Worm (Caenorhabditis elegans) whole organism, young adult: ENCODE data around the gene T14B4.5.
A peak's percentile ranks its signal among the peaks of the same experiment; 100 is the strongest.

Experiments used
- B0019.2 ChIP-seq: fragments of 200-800 bp; sonication (Bioruptor generic); conservative IDR thresholded peaks from 2 replicates; pipeline ENCODE4 v1.3.6; 2022; ENCODE audit warnings: missing genetic modification reagents, missing genetic modification characterization, missing compliant biosample characterization
- B0336.3 ChIP-seq: fragments of 200-800 bp; sonication (Bioruptor generic); IDR thresholded peaks from 2 replicates; pipeline ENCODE4 v1.3.6; 2022; ENCODE audit warnings: missing genetic modification characterization, missing compliant biosample characterization
- C17E4.6 ChIP-seq: fragments of 200-800 bp; sonication (Bioruptor generic); IDR thresholded peaks from 2 replicates; pipeline ENCODE4 v1.3.6; 2022; ENCODE audit warnings: missing genetic modification reagents, missing genetic modification characterization, missing compliant biosample characterization
- F22D6.2 ChIP-seq: sonication (generic microtip); optimal IDR thresholded peaks from 2 replicates; lab custom pipeline; 2016; ENCODE audit warnings: mild to moderate bottlenecking, missing genetic modification characterization, missing compliant biosample characterization
- F37B4.10 ChIP-seq: fragments of 200-800 bp; sonication (Bioruptor generic); IDR thresholded peaks from 2 replicates; pipeline ENCODE4 v1.3.6; 2022; ENCODE audit warnings: missing genetic modification characterization, missing compliant biosample characterization
- F39B2.1 ChIP-seq: fragments of 200-800 bp; sonication (Bioruptor generic); IDR thresholded peaks from 2 replicates; pipeline ENCODE4 v1.3.6; 2022; ENCODE audit warnings: missing genetic modification reagents, missing genetic modification characterization, missing compliant biosample characterization
- F49E8.2 ChIP-seq: sonication (generic microtip); optimal IDR thresholded peaks from 3 replicates; lab custom pipeline; 2017; ENCODE audit warnings: missing genetic modification characterization, mild to moderate bottlenecking, missing compliant biosample characterization, antibody characterized with exemption, moderate library complexity; ENCODE audit not compliant: insufficient read depth
- F52B5.7 ChIP-seq: sonication (generic microtip); optimal IDR thresholded peaks from 2 replicates; lab custom pipeline; 2016; ENCODE audit warnings: mild to moderate bottlenecking, missing genetic modification characterization, missing compliant biosample characterization
- F57A8.1 ChIP-seq: fragments of 200-800 bp; sonication (Bioruptor generic); optimal IDR thresholded peaks from 2 replicates; lab custom pipeline; 2018; ENCODE audit warnings: mild to moderate bottlenecking, missing genetic modification characterization, moderate library complexity, missing compliant biosample characterization
- F57C9.4 ChIP-seq: sonication (generic microtip); optimal IDR thresholded peaks from 2 replicates; lab custom pipeline; 2017; ENCODE audit warnings: mild to moderate bottlenecking, missing genetic modification characterization, missing compliant biosample characterization
- K11D2.4 ChIP-seq: fragments of 200-800 bp; sonication (Bioruptor generic); IDR thresholded peaks from 2 replicates; pipeline ENCODE4 v1.3.6; 2022; ENCODE audit warnings: missing genetic modification reagents, missing genetic modification characterization, missing compliant biosample characterization
- T26A5.8 ChIP-seq: sonication (generic microtip); optimal IDR thresholded peaks from 2 replicates; lab custom pipeline; 2016; ENCODE audit warnings: missing genetic modification characterization, missing compliant biosample characterization
- Y53G8AR.9 ChIP-seq: fragments of 200-800 bp; sonication (Bioruptor generic); conservative IDR thresholded peaks from 2 replicates; pipeline ENCODE4 v1.3.6; 2022; ENCODE audit warnings: missing genetic modification reagents, missing genetic modification characterization, missing compliant biosample characterization
- Y56A3A.18 ChIP-seq: fragments of 200-800 bp; sonication (Bioruptor generic); IDR thresholded peaks from 2 replicates; pipeline ENCODE4 v1.3.6; 2022; ENCODE audit warnings: missing genetic modification reagents, missing genetic modification characterization, missing compliant biosample characterization
- Y67H2A.10 ChIP-seq: fragments of 200-800 bp; sonication (Bioruptor generic); conservative IDR thresholded peaks from 2 replicates; pipeline ENCODE4 v1.3.6; 2022; ENCODE audit warnings: missing genetic modification reagents, missing genetic modification characterization, missing compliant biosample characterization
- Y95B8A.8 ChIP-seq: fragments of 200-800 bp; sonication (Bioruptor generic); IDR thresholded peaks from 2 replicates; pipeline ENCODE4 v1.3.6; 2022; ENCODE audit warnings: missing genetic modification reagents, missing genetic modification characterization, missing compliant biosample characterization
- atf-7 ChIP-seq: sonication (generic microtip); optimal IDR thresholded peaks from 2 replicates; lab custom pipeline; 2017; ENCODE audit warnings: mild to moderate bottlenecking, missing genetic modification characterization, missing compliant biosample characterization
- attf-3 ChIP-seq: fragments of 200-800 bp; sonication (Bioruptor generic); conservative IDR thresholded peaks from 2 replicates; pipeline ENCODE4 v1.3.6; 2022; ENCODE audit warnings: missing genetic modification reagents, missing genetic modification characterization, missing compliant biosample characterization
- attf-5 ChIP-seq: fragments of 200-800 bp; sonication (Bioruptor generic); optimal IDR thresholded peaks from 2 replicates; lab custom pipeline; 2018; ENCODE audit warnings: mild to moderate bottlenecking, missing genetic modification characterization, missing compliant biosample characterization
- attf-6 ChIP-seq: fragments of 200-800 bp; sonication (Bioruptor generic); IDR thresholded peaks from 2 replicates; pipeline ENCODE4 v1.3.6; 2022; ENCODE audit warnings: missing genetic modification reagents, missing genetic modification characterization, missing compliant biosample characterization
- bed-1 ChIP-seq: fragments of 200-800 bp; sonication (Bioruptor generic); IDR thresholded peaks from 2 replicates; pipeline ENCODE4 v1.3.6; 2022; ENCODE audit warnings: missing genetic modification reagents, missing genetic modification characterization, missing compliant biosample characterization
- ceh-27 ChIP-seq: fragments of 200-800 bp; sonication (Bioruptor generic); optimal IDR thresholded peaks from 2 replicates; lab custom pipeline; 2018; ENCODE audit warnings: mild to moderate bottlenecking, missing genetic modification characterization, moderate library complexity, missing compliant biosample characterization
- ceh-91 ChIP-seq: fragments of 200-800 bp; sonication (Bioruptor generic); IDR thresholded peaks from 2 replicates; pipeline ENCODE4 v1.3.6; 2022; ENCODE audit warnings: missing genetic modification reagents, missing genetic modification characterization, missing compliant biosample characterization
- die-1 ChIP-seq: sonication (generic microtip); optimal IDR thresholded peaks from 2 replicates; lab custom pipeline; 2016; ENCODE audit warnings: missing genotype, mild to moderate bottlenecking, missing genetic modification characterization, missing compliant biosample characterization
- dox-1 ChIP-seq: fragments of 200-800 bp; sonication (Bioruptor generic); IDR thresholded peaks from 2 replicates; pipeline ENCODE4 v1.3.6; 2022; ENCODE audit warnings: missing genetic modification reagents, missing genetic modification characterization, missing compliant biosample characterization
- egrh-3 ChIP-seq: fragments of 200-800 bp; sonication (Bioruptor generic); IDR thresholded peaks from 2 replicates; pipeline ENCODE4 v1.3.6; 2022; ENCODE audit warnings: missing genetic modification reagents, missing genetic modification characterization, missing compliant biosample characterization
- fkh-3 ChIP-seq: sonication (generic microtip); optimal IDR thresholded peaks from 2 replicates; lab custom pipeline; 2016; ENCODE audit warnings: mild to moderate bottlenecking, missing genetic modification characterization, missing compliant biosample characterization
- gei-17 ChIP-seq: fragments of 200-800 bp; sonication (Bioruptor generic); optimal IDR thresholded peaks from 2 replicates; lab custom pipeline; 2018; ENCODE audit warnings: mild to moderate bottlenecking, missing genetic modification characterization, missing compliant biosample characterization
- hmg-20 ChIP-seq: fragments of 200-800 bp; sonication (Bioruptor generic); IDR thresholded peaks from 2 replicates; pipeline ENCODE4 v1.3.6; 2022; ENCODE audit warnings: missing genetic modification reagents, missing genetic modification characterization, missing compliant biosample characterization
- hsf-1 ChIP-seq: fragments of 200-800 bp; sonication (Bioruptor generic); IDR thresholded peaks from 2 replicates; pipeline ENCODE4 v1.3.6; 2022; ENCODE audit warnings: missing genetic modification reagents, missing genetic modification characterization, missing compliant biosample characterization
- lag-1 ChIP-seq: fragments of 200-800 bp; sonication (Bioruptor generic); IDR thresholded peaks from 2 replicates; pipeline ENCODE4 v1.3.6; 2022; ENCODE audit warnings: missing genetic modification reagents, missing genetic modification characterization, missing compliant biosample characterization
- let-607 ChIP-seq, 2 experiments: fragments of 200-800 bp in 1 of 2; sonication (Bioruptor generic) in 1 of 2; sonication (generic microtip) in 1 of 2; optimal IDR thresholded peaks; 2 replicates each; lab custom pipeline; 2016 to 2018; ENCODE audit warnings: mild to moderate bottlenecking in 2 of 2, missing compliant biosample characterization in 2 of 2, missing genetic modification characterization in 2 of 2, moderate library complexity in 2 of 2, missing genotype in 1 of 2
- lsl-1 ChIP-seq: fragments of 200-800 bp; sonication (Bioruptor generic); optimal IDR thresholded peaks from 2 replicates; lab custom pipeline; 2018; ENCODE audit warnings: mild to moderate bottlenecking, missing genetic modification characterization, moderate library complexity, missing compliant biosample characterization
- mxl-1 ChIP-seq: sonication (generic microtip); optimal IDR thresholded peaks from 2 replicates; lab custom pipeline; 2016; ENCODE audit warnings: missing genetic modification characterization, missing compliant biosample characterization
- nfya-2 ChIP-seq: fragments of 200-800 bp; sonication (Bioruptor generic); IDR thresholded peaks from 2 replicates; pipeline ENCODE4 v1.3.6; 2022; ENCODE audit warnings: missing genetic modification reagents, missing genetic modification characterization, missing compliant biosample characterization
- nfyb-1 ChIP-seq: fragments of 200-800 bp; sonication (Bioruptor generic); IDR thresholded peaks from 2 replicates; pipeline ENCODE4 v1.3.6; 2022; ENCODE audit warnings: missing genetic modification reagents, missing genetic modification characterization, missing compliant biosample characterization
- nhr-27 ChIP-seq: fragments of 200-800 bp; sonication (Bioruptor generic); optimal IDR thresholded peaks from 2 replicates; lab custom pipeline; 2018; ENCODE audit warnings: mild to moderate bottlenecking, missing genetic modification characterization, moderate library complexity, missing compliant biosample characterization
- nhr-90 ChIP-seq: sonication (generic microtip); optimal IDR thresholded peaks from 2 replicates; lab custom pipeline; 2016; ENCODE audit warnings: missing genotype, mild to moderate bottlenecking, missing genetic modification characterization, missing compliant biosample characterization
- pha-4 ChIP-seq: fragments of 150-350 bp; sonication (generic microtip); optimal IDR thresholded peaks from 2 replicates; lab custom pipeline; 2014; ENCODE audit warnings: missing biosample characterization, missing genetic modification reagents, missing genetic modification characterization
- rcor-1 ChIP-seq: fragments of 200-800 bp; sonication (Bioruptor generic); IDR thresholded peaks from 2 replicates; pipeline ENCODE4 v1.3.6; 2022; ENCODE audit warnings: missing genetic modification reagents, missing genetic modification characterization, missing compliant biosample characterization
- rpc-1 ChIP-seq, 2 experiments: fragments of 150-350 bp in 1 of 2; sonication (generic microtip) in 1 of 2; optimal IDR thresholded peaks; 2 replicates each; lab custom pipeline; 2014 to 2018; ENCODE audit warnings: missing biosample characterization in 1 of 2, missing genetic modification characterization in 1 of 2, missing genetic modification reagents in 1 of 2, missing genotype in 1 of 2
- sea-2 ChIP-seq: fragments of 200-800 bp; sonication (Bioruptor generic); IDR thresholded peaks from 2 replicates; pipeline ENCODE4 v1.3.6; 2022; ENCODE audit warnings: missing genetic modification characterization, missing compliant biosample characterization
- snpc-1.3 ChIP-seq: sonication (generic microtip); optimal IDR thresholded peaks from 2 replicates; lab custom pipeline; 2017; ENCODE audit warnings: missing genetic modification characterization, mild to moderate bottlenecking, missing compliant biosample characterization, antibody characterized with exemption, moderate library complexity, missing genotype, missing genetic modification reagents; ENCODE audit not compliant: insufficient read depth
- sptf-2 ChIP-seq: fragments of 200-800 bp; sonication (Bioruptor generic); optimal IDR thresholded peaks from 2 replicates; lab custom pipeline; 2018; ENCODE audit warnings: mild to moderate bottlenecking, missing genetic modification characterization, missing compliant biosample characterization
- tbp1 ChIP-seq: fragments of 200-800 bp; sonication (Bioruptor generic); optimal IDR thresholded peaks from 2 replicates; lab custom pipeline; 2018; ENCODE audit warnings: mild to moderate bottlenecking, missing genetic modification characterization, missing compliant biosample characterization
- unc-130 ChIP-seq: sonication (generic microtip); optimal IDR thresholded peaks from 2 replicates; lab custom pipeline; 2016; ENCODE audit warnings: missing genetic modification reagents, missing genetic modification characterization, missing compliant biosample characterization
- zfh-2 ChIP-seq: fragments of 200-800 bp; sonication (Bioruptor generic); conservative IDR thresholded peaks from 2 replicates; pipeline ENCODE4 v1.3.6; 2022; ENCODE audit warnings: missing genetic modification reagents, missing genetic modification characterization, missing compliant biosample characterization
- ztf-26 ChIP-seq: sonication (generic microtip); optimal IDR thresholded peaks from 2 replicates; lab custom pipeline; 2017; ENCODE audit warnings: missing genetic modification characterization, missing compliant biosample characterization
- ztf-28 ChIP-seq: fragments of 200-800 bp; sonication (Bioruptor generic); IDR thresholded peaks from 2 replicates; pipeline ENCODE4 v1.3.6; 2022; ENCODE audit warnings: missing genetic modification reagents, missing genetic modification characterization, missing compliant biosample characterization

Gene T14B4.5

ce11 chrII:6721581-6721980 is 4.9 kb downstream of the T14B4.5 start (continued):
- TF ChIP-seq F52B5.7 (no peak), ztf-26 (tag; lab: Kevin White, UChicago) (no peak), attf-3 (0 out of 2 replicates have a peak, but pooled peaks have one; percentile 30), F49E8.2 (tag; lab: Kevin White, UChicago) (no peak), Y95B8A.8 (GFP tag; lab: Robert Waterston, UW) (no peak), lsl-1 (GFP tag; lab: Kevin White, UChicago) (no peak), F57C9.4 (tag; lab: Kevin White, UChicago) (no peak), unc-130 (GFP tag; lab: Kevin White, UChicago) (no peak), Y53G8AR.9 (GFP tag; lab: Robert Waterston, UW) (no peak), Y67H2A.10 (GFP tag; lab: Robert Waterston, UW) (no peak), F57A8.1 (GFP tag; lab: Kevin White, UChicago) (no peak), ztf-28 (GFP tag; lab: Robert Waterston, UW) (peak; percentile 65; the same call in 1 of the 2 replicates), die-1 (tag; lab: Kevin White, UChicago) (peak; percentile 70), nhr-27 (peak; percentile 4), zfh-2 (GFP tag; lab: Robert Waterston, UW) (no peak), rcor-1 (no peak), atf-7 (tag; lab: Kevin White, UChicago) (peak; percentile 4), F37B4.10 (no peak), Y56A3A.18 (GFP tag; lab: Robert Waterston, UW) (no peak), B0336.3 (GFP tag; lab: Robert Waterston, UW) (no peak), K11D2.4 (GFP tag; lab: Robert Waterston, UW) (0 out of 2 replicates have a peak, but pooled peaks have one; percentile 33), T26A5.8 (no peak), nhr-90 (no peak), fkh-3 (no peak), sptf-2 (GFP tag; lab: Kevin White, UChicago) (no peak), rpc-1 (optimal IDR thresholded peaks at IDR 0.05; lab: Kevin White, UChicago) (peak; percentile 68), rpc-1 (tag; optimal IDR thresholded peaks at IDR 0.05; lab: Kevin White, UChicago) (peak; percentile 81), pha-4 (tag; lab: Kevin White, UChicago) (no peak), snpc-1.3 (tag; lab: Kevin White, UChicago) (no peak), mxl-1 (tag; lab: Kevin White, UChicago) (no peak), gei-17 (GFP tag; lab: Kevin White, UChicago) (no peak), nfya-2 (no peak), nfyb-1 (GFP tag; lab: Robert Waterston, UW) (no peak), ceh-91 (no peak), B0019.2 (GFP tag; lab: Robert Waterston, UW) (no peak), dox-1 (GFP tag; lab: Robert Waterston, UW) (no peak; the same call in 1 of the 2 replicates), bed-1 (no peak), let-607 (tag; optimal IDR thresholded peaks at IDR 0.05; lab: Kevin White, UChicago) (no peak), attf-5 (GFP tag; lab: Kevin White, UChicago) (peak; percentile 21), hsf-1 (no peak), C17E4.6 (GFP tag; lab: Robert Waterston, UW) (no peak), sea-2 (GFP tag; lab: Robert Waterston, UW) (no peak), lag-1 (no peak), ceh-27 (GFP tag; lab: Kevin White, UChicago) (peak; percentile 41), F22D6.2 (no peak), egrh-3 (GFP tag; lab: Robert Waterston, UW) (peak; percentile 44; the same call in 1 of the 2 replicates), attf-6 (GFP tag; lab: Robert Waterston, UW) (no peak), F39B2.1 (GFP tag; lab: Robert Waterston, UW) (no peak), hmg-20 (no peak), tbp1 (GFP tag; lab: Kevin White, UChicago) (peak; percentile 95)
